Worm (Caenorhabditis elegans) whole organism, young adult: ENCODE measurements around the gene wars-1.
"Not testable (repeated sequence)": the region's sequence is repeated elsewhere in the genome, so short reads cannot be mapped to it uniquely, and the experiment has no call there.

Experiments used
- madf-10 ChIP-seq: sonication (generic microtip); optimal IDR thresholded peaks from 2 replicates; lab custom pipeline; 2016; ENCODE audit warnings: mild to moderate bottlenecking, missing genetic modification characterization, missing compliant biosample characterization
- mcd-1 ChIP-seq: fragments of 200-800 bp; sonication (Bioruptor generic); IDR thresholded peaks from 2 replicates; pipeline ENCODE4 v1.3.6; 2022; ENCODE audit warnings: missing genetic modification reagents, missing genetic modification characterization, missing compliant biosample characterization
- nhr-80 ChIP-seq: sonication (generic microtip); optimal IDR thresholded peaks from 2 replicates; lab custom pipeline; 2016; ENCODE audit warnings: missing genetic modification characterization, missing compliant biosample characterization
- rec-8 ChIP-seq, 2 experiments: sonication (generic microtip); optimal IDR thresholded peaks; 2 replicates each; lab custom pipeline; 2016; ENCODE audit warnings: mild to moderate bottlenecking in 2 of 2, missing genetic modification characterization in 2 of 2, missing genetic modification reagents in 2 of 2, missing genotype in 2 of 2, missing biosample characterization in 1 of 2, missing compliant biosample characterization in 1 of 2, moderate library complexity in 1 of 2
- ztf-18 ChIP-seq: sonication (generic microtip); optimal IDR thresholded peaks from 2 replicates; lab custom pipeline; 2016; ENCODE audit warnings: missing genotype, mild to moderate bottlenecking, missing genetic modification characterization, missing compliant biosample characterization
- ztf-3 ChIP-seq: fragments of 200-800 bp; sonication (Bioruptor generic); optimal IDR thresholded peaks from 2 replicates; lab custom pipeline; 2018; ENCODE audit warnings: mild to moderate bottlenecking, missing genetic modification characterization, missing compliant biosample characterization

DNA sequence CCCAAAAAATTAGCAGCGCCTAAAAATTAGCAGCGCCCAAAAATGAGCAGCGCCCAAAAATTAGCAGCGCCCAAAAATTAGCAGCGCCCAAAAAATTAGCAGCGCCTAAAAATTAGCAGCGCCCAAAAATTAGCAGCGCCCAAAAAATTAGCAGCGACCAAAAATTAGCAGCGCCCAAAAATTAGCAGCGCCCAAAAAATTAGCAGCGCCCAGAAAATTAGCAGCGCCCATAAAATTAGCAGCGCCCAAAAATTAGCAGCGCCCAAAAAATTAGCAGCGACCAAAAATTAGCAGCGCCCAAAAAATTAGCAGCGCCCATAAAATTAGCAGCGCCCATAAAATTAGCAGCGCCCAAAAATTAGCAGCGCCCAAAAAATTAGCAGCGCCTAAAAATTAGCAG is 24.0 kb upstream of the wars-1 start:
- TF ChIP-seq ztf-3 (GFP tag; lab: Kevin White, UChicago); madf-10; nhr-80; ztf-18 (tag; lab: Kevin White, UChicago); mcd-1 (GFP tag; lab: Robert Waterston, UW); rec-8 (tag; optimal IDR thresholded peaks at IDR 0.05; lab: Kevin White, UChicago): not testable (repeated sequence)
